Fruit fly (Drosophila melanogaster): ENCODE data around the gene CG34007.

Gene CG34007

DNA sequence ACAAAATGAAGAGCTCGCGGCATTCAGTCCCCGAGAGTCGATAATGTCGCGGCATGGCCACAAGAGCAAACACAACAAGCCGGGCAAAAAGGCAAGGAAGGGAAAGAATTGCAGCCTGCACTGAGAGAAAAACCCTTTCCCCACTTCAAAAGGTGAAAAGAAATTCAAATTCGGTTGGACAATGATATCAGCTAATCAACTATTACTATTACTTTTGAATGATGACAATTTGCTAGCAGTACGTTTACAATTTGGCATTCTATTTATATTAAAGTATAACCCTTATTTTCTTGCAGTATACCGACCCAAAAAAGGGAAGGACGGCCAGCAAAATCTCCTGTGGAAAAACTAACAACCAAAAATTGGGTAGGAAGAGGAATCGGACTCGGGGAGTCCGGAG, 32.2 kb downstream of the CG34007 start (continued):
- TF ChIP-seq CG34376 (GFP tag; optimal IDR thresholded peaks at IDR 0.05) (no peak), CG11398 (GFP tag; optimal IDR thresholded peaks at IDR 0.05) (no peak), Atf3 (GFP tag; optimal IDR thresholded peaks at IDR 0.05) (no peak), D19B (GFP tag; optimal IDR thresholded peaks at IDR 0.05) (no peak), BEAF-32 (GFP tag; optimal IDR thresholded peaks at IDR 0.05) (no peak), chm (GFP tag; IDR thresholded peaks at IDR 0.05) (0 out of 2 replicates have a peak, but pooled peaks have one; percentile 14), Neu2 (GFP tag; optimal IDR thresholded peaks at IDR 0.05; ENCODE audit: borderline replicate concordance) (no peak), CG10321 (GFP tag; IDR thresholded peaks at IDR 0.05) (no peak), pros (GFP tag; optimal IDR thresholded peaks at IDR 0.05) (no peak), D19A (tag; optimal IDR thresholded peaks at IDR 0.05) (peak; percentile 43), bab2 (GFP tag; optimal IDR thresholded peaks at IDR 0.05) (peak; percentile 37), Scr (GFP tag; IDR thresholded peaks at IDR 0.05; ENCODE audit: partially characterized antibody) (no peak), Gsc (GFP tag; IDR thresholded peaks at IDR 0.05) (no peak), Dbx (GFP tag; IDR thresholded peaks at IDR 0.05) (no peak), CG14441 (GFP tag; IDR thresholded peaks at IDR 0.05) (peak; percentile 27; the same call in 1 of the 2 replicates), HmgZ (tag; optimal IDR thresholded peaks at IDR 0.05) (peak; percentile 49), Nf-YB (GFP tag; optimal IDR thresholded peaks at IDR 0.05) (peak; percentile 6), CG13775 (GFP tag; optimal IDR thresholded peaks at IDR 0.05) (peak; percentile 29), CG16813 (GFP tag; IDR thresholded peaks at IDR 0.05; ENCODE audit: partially characterized antibody) (no peak), dm (GFP tag; optimal IDR thresholded peaks at IDR 0.05) (no peak), CG2199 (GFP tag; IDR thresholded peaks at IDR 0.05) (no peak), CG10979 (tag; optimal IDR thresholded peaks at IDR 0.05) (no peak), sr (GFP tag; IDR thresholded peaks at IDR 0.05) (no peak), CG14667 (GFP tag; IDR thresholded peaks at IDR 0.05) (no peak), scrt (GFP tag; optimal IDR thresholded peaks at IDR 0.05) (peak; percentile 46), CG10543 (GFP tag; optimal IDR thresholded peaks at IDR 0.05) (peak; percentile 55), CG13424 (tag; optimal IDR thresholded peaks at IDR 0.05) (peak; percentile 71), ERR (GFP tag; optimal IDR thresholded peaks at IDR 0.05) (no peak), Bteb2 (GFP tag; optimal IDR thresholded peaks at IDR 0.05) (peak; percentile 46), CkIIα-i1 (GFP tag; IDR thresholded peaks at IDR 0.05) (no peak), Trl (optimal IDR thresholded peaks at IDR 0.05) (no peak), Trl (GFP tag; optimal IDR thresholded peaks at IDR 0.05) (peak; percentile 23), dmrt99B (tag; optimal IDR thresholded peaks at IDR 0.05) (peak; percentile 79), CG7556 (GFP tag; optimal IDR thresholded peaks at IDR 0.05) (peak; percentile 81), sima (GFP tag; optimal IDR thresholded peaks at IDR 0.05) (no peak), CG30403 (GFP tag; optimal IDR thresholded peaks at IDR 0.05) (peak; percentile 65), CG18764 (GFP tag; optimal IDR thresholded peaks at IDR 0.05) (no peak), Fer2 (tag; optimal IDR thresholded peaks at IDR 0.05) (peak; percentile 2), CG32532 (GFP tag; IDR thresholded peaks at IDR 0.05) (peak; percentile 35), CG17385 (GFP tag; optimal IDR thresholded peaks at IDR 0.05) (peak; percentile 52), CG12071 (GFP tag; optimal IDR thresholded peaks at IDR 0.05) (peak; percentile 47), CG7372 (GFP tag; IDR thresholded peaks at IDR 0.05) (no peak), CG6791 (GFP tag; IDR thresholded peaks at IDR 0.05; ENCODE audit: partially characterized antibody) (no peak), CG17359 (tag; optimal IDR thresholded peaks at IDR 0.05) (peak; percentile 64), Poxn (GFP tag; IDR thresholded peaks at IDR 0.05) (no peak), hb (GFP tag; IDR thresholded peaks at IDR 0.05; ENCODE audit: partially characterized antibody) (no peak), CG2120 (GFP tag; optimal IDR thresholded peaks at IDR 0.05) (peak; percentile 75), fd3F (GFP tag; optimal IDR thresholded peaks at IDR 0.05) (peak; percentile 11), TFAM (GFP tag; optimal IDR thresholded peaks at IDR 0.05) (no peak), jigr1 (GFP tag; IDR thresholded peaks at IDR 0.05) (no peak), Hr39 (optimal IDR thresholded peaks at IDR 0.05) (no peak), Awh (GFP tag; IDR thresholded peaks at IDR 0.05) (no peak)

Measured in whole organism, embryonic.